Fruit fly (Drosophila melanogaster) whole organism, prepupa: Measurements from ENCODE around the gene CG4766.

ENCODE experiments used
- Blimp-1 ChIP-seq: fragments of 200-800 bp; sonication (Bioruptor generic); optimal IDR thresholded peaks from 3 replicates; lab custom pipeline; 2017; ENCODE audit warnings: missing biosample characterization, missing genetic modification characterization, mild to moderate bottlenecking, moderate library complexity, missing genetic modification reagents
- CG10669 ChIP-seq: fragments of 200-800 bp; sonication (Bioruptor generic); optimal IDR thresholded peaks from 3 replicates; lab custom pipeline; 2018; ENCODE audit warnings: missing biosample characterization, mild to moderate bottlenecking, missing genetic modification characterization, moderate library complexity
- CG11294 ChIP-seq: fragments of 200-800 bp; sonication (Bioruptor generic); IDR thresholded peaks from 2 replicates; pipeline ENCODE4 v1.3.6; 2022; ENCODE audit warnings: missing biosample characterization, missing genetic modification characterization
- CG11762 ChIP-seq: fragments of 200-800 bp; sonication (Bioruptor generic); optimal IDR thresholded peaks from 3 replicates; lab custom pipeline; 2016; ENCODE audit warnings: missing biosample characterization, missing genetic modification characterization; ENCODE audit not compliant: insufficient read depth
- CG15336 ChIP-seq: fragments of 200-800 bp; sonication (Bioruptor generic); IDR thresholded peaks from 2 replicates; pipeline ENCODE4 v1.3.6; 2022; ENCODE audit warnings: missing biosample characterization, missing genetic modification characterization
- CG1621 ChIP-seq: fragments of 200-800 bp; sonication (Bioruptor generic); optimal IDR thresholded peaks from 3 replicates; lab custom pipeline; 2018; ENCODE audit warnings: missing biosample characterization, mild to moderate bottlenecking, missing genetic modification characterization
- CG16779 ChIP-seq: fragments of 200-800 bp; sonication (Bioruptor generic); optimal IDR thresholded peaks from 3 replicates; lab custom pipeline; 2017; ENCODE audit warnings: missing biosample characterization, mild to moderate bottlenecking, missing genetic modification characterization
- CG3032 ChIP-seq: fragments of 200-800 bp; optimal IDR thresholded peaks from 2 replicates; lab custom pipeline; 2019; ENCODE audit warnings: missing biosample characterization, mild to moderate bottlenecking, missing genetic modification characterization, moderate library complexity
- CG31627 ChIP-seq: fragments of 200-800 bp; sonication (Bioruptor generic); optimal IDR thresholded peaks from 3 replicates; lab custom pipeline; 2016; ENCODE audit warnings: missing biosample characterization, missing genetic modification characterization
- CG32006 ChIP-seq: fragments of 200-800 bp; sonication (Bioruptor generic); optimal IDR thresholded peaks from 3 replicates; lab custom pipeline; 2017; ENCODE audit warnings: missing biosample characterization, mild to moderate bottlenecking, missing genetic modification characterization
- CG3919 ChIP-seq: fragments of 200-800 bp; sonication (Bioruptor generic); optimal IDR thresholded peaks from 3 replicates; lab custom pipeline; 2016; ENCODE audit warnings: missing biosample characterization, missing genetic modification characterization
- CG4318 ChIP-seq: fragments of 200-800 bp; sonication (Bioruptor generic); optimal IDR thresholded peaks from 3 replicates; lab custom pipeline; 2017; ENCODE audit warnings: missing biosample characterization, mild to moderate bottlenecking, missing genetic modification characterization
- CG6792 ChIP-seq: fragments of 200-800 bp; sonication (Bioruptor generic); optimal IDR thresholded peaks from 3 replicates; lab custom pipeline; 2016; ENCODE audit warnings: missing biosample characterization, missing genetic modification characterization
- CG6808 ChIP-seq: fragments of 200-800 bp; sonication (Bioruptor generic); optimal IDR thresholded peaks from 3 replicates; lab custom pipeline; 2017; ENCODE audit warnings: missing biosample characterization, missing genetic modification characterization, mild to moderate bottlenecking, moderate library complexity, missing genetic modification reagents
- CG6854 ChIP-seq: fragments of 200-800 bp; sonication (Bioruptor generic); optimal IDR thresholded peaks from 2 replicates; lab custom pipeline; 2017; ENCODE audit warnings: missing biosample characterization, mild to moderate bottlenecking, missing genetic modification characterization
- CG7368 ChIP-seq: fragments of 200-800 bp; sonication (Bioruptor generic); optimal IDR thresholded peaks from 3 replicates; lab custom pipeline; 2016; ENCODE audit warnings: missing biosample characterization, missing genetic modification characterization
- CG8119 ChIP-seq: fragments of 200-800 bp; sonication (Bioruptor generic); IDR thresholded peaks from 3 replicates; pipeline ENCODE4 v1.3.6; 2022; ENCODE audit warnings: missing biosample characterization, missing genetic modification characterization
- CG8319 ChIP-seq: fragments of 200-800 bp; sonication (Bioruptor generic); optimal IDR thresholded peaks from 3 replicates; lab custom pipeline; 2016; ENCODE audit warnings: missing biosample characterization, missing genetic modification characterization
- CG8632 ChIP-seq: fragments of 200-800 bp; sonication (Bioruptor generic); optimal IDR thresholded peaks from 3 replicates; lab custom pipeline; 2016; ENCODE audit warnings: missing biosample characterization, missing genetic modification characterization
- CG9139 ChIP-seq: fragments of 200-800 bp; sonication (Bioruptor generic); optimal IDR thresholded peaks from 3 replicates; lab custom pipeline; 2017; ENCODE audit warnings: missing biosample characterization, mild to moderate bottlenecking, missing genetic modification characterization
- Eip75B ChIP-seq: fragments of 200-800 bp; sonication (Bioruptor generic); optimal IDR thresholded peaks from 3 replicates; lab custom pipeline; 2016; ENCODE audit warnings: missing biosample characterization, missing genetic modification characterization
- Eip93F ChIP-seq: fragments of 200-800 bp; sonication (Bioruptor generic); optimal IDR thresholded peaks from 2 replicates; lab custom pipeline; 2016; ENCODE audit warnings: missing biosample characterization, mild to moderate bottlenecking, missing genetic modification characterization
- Ets21C ChIP-seq: fragments of 200-800 bp; sonication (Bioruptor generic); optimal IDR thresholded peaks from 3 replicates; lab custom pipeline; 2016; ENCODE audit warnings: missing biosample characterization, missing genetic modification characterization
- Ets96B ChIP-seq: fragments of 200-800 bp; optimal IDR thresholded peaks from 2 replicates; lab custom pipeline; 2019; ENCODE audit warnings: missing biosample characterization, mild to moderate bottlenecking, missing genetic modification characterization, moderate library complexity
- Hr38 ChIP-seq: sonication (Bioruptor generic); optimal IDR thresholded peaks from 2 replicates; lab custom pipeline; 2016; ENCODE audit warnings: missing biosample characterization, missing genetic modification characterization
- Hr39 ChIP-seq: fragments of 200-800 bp; sonication (Bioruptor generic); optimal IDR thresholded peaks from 2 replicates; lab custom pipeline; 2016; ENCODE audit warnings: missing biosample characterization, missing genetic modification characterization
- Hr4 ChIP-seq: fragments of 200-800 bp; sonication (Bioruptor generic); optimal IDR thresholded peaks from 3 replicates; lab custom pipeline; 2016; ENCODE audit warnings: missing biosample characterization, missing genetic modification characterization
- Lpt ChIP-seq: fragments of 200-800 bp; sonication (Bioruptor generic); optimal IDR thresholded peaks from 3 replicates; lab custom pipeline; 2016; ENCODE audit warnings: missing biosample characterization, missing genetic modification characterization
- Met ChIP-seq: fragments of 200-800 bp; sonication (Bioruptor generic); optimal IDR thresholded peaks from 3 replicates; lab custom pipeline; 2016; ENCODE audit warnings: missing biosample characterization, missing genetic modification characterization
- OdsH ChIP-seq: fragments of 200-800 bp; sonication (Bioruptor generic); optimal IDR thresholded peaks from 3 replicates; lab custom pipeline; 2016; ENCODE audit warnings: missing biosample characterization, missing genetic modification characterization
- Smox ChIP-seq: fragments of 200-800 bp; sonication (Bioruptor generic); optimal IDR thresholded peaks from 3 replicates; lab custom pipeline; 2016; ENCODE audit warnings: missing biosample characterization, missing genetic modification characterization
- Sox102F ChIP-seq: fragments of 200-800 bp; sonication (Bioruptor generic); optimal IDR thresholded peaks from 2 replicates; lab custom pipeline; 2016; ENCODE audit warnings: missing biosample characterization, mild to moderate bottlenecking, missing genetic modification characterization
- Sox14 ChIP-seq: fragments of 200-800 bp; sonication (Bioruptor generic); optimal IDR thresholded peaks from 3 replicates; lab custom pipeline; 2016; ENCODE audit warnings: missing biosample characterization, missing genetic modification characterization
- cyc ChIP-seq: fragments of 200-800 bp; sonication (Bioruptor generic); optimal IDR thresholded peaks from 3 replicates; lab custom pipeline; 2016; ENCODE audit warnings: missing biosample characterization, missing genetic modification characterization
- dac ChIP-seq: fragments of 200-800 bp; sonication (Bioruptor generic); optimal IDR thresholded peaks from 2 replicates; lab custom pipeline; 2017; ENCODE audit warnings: missing biosample characterization, mild to moderate bottlenecking, missing genetic modification characterization
- dsx ChIP-seq: fragments of 200-800 bp; optimal IDR thresholded peaks from 3 replicates; lab custom pipeline; 2019; ENCODE audit warnings: missing biosample characterization, mild to moderate bottlenecking, missing genetic modification characterization, moderate library complexity; ENCODE audit not compliant: poor library complexity, severe bottlenecking
- eg ChIP-seq: fragments of 200-800 bp; sonication (Bioruptor generic); IDR thresholded peaks from 3 replicates; pipeline ENCODE4 v1.3.6; 2022; ENCODE audit warnings: missing biosample characterization, missing genetic modification characterization
- esn ChIP-seq: fragments of 200-800 bp; sonication (Bioruptor generic); optimal IDR thresholded peaks from 2 replicates; lab custom pipeline; 2016; ENCODE audit warnings: missing biosample characterization, mild to moderate bottlenecking, missing genetic modification characterization, moderate library complexity
- fd59A ChIP-seq: fragments of 200-800 bp; sonication (Bioruptor generic); optimal IDR thresholded peaks from 2 replicates; lab custom pipeline; 2017; ENCODE audit warnings: missing biosample characterization, mild to moderate bottlenecking, missing genetic modification characterization, missing genetic modification reagents
- fd85E ChIP-seq: fragments of 200-800 bp; sonication (Bioruptor generic); optimal IDR thresholded peaks from 3 replicates; lab custom pipeline; 2016; ENCODE audit warnings: missing biosample characterization, missing genetic modification characterization
- lz ChIP-seq: fragments of 200-800 bp; sonication (Bioruptor generic); optimal IDR thresholded peaks from 3 replicates; lab custom pipeline; 2016; ENCODE audit warnings: missing biosample characterization, missing genetic modification characterization
- net ChIP-seq: fragments of 200-800 bp; sonication (Bioruptor generic); optimal IDR thresholded peaks from 3 replicates; lab custom pipeline; 2016; ENCODE audit warnings: missing biosample characterization, missing genetic modification characterization
- salr ChIP-seq, 2 experiments: fragments of 200-800 bp; sonication (Bioruptor generic); optimal IDR thresholded peaks; 3 replicates each; lab custom pipeline; 2016 to 2018; ENCODE audit warnings: missing biosample characterization in 2 of 2, missing genetic modification characterization in 2 of 2, mild to moderate bottlenecking in 1 of 2
- ss ChIP-seq, 2 experiments: fragments of 200-800 bp; sonication (Bioruptor generic); optimal IDR thresholded peaks; 2 replicates in 1 of 2; 3 replicates in 1 of 2; lab custom pipeline; 2017 to 2018; ENCODE audit warnings: mild to moderate bottlenecking in 2 of 2, missing biosample characterization in 2 of 2, missing genetic modification characterization in 2 of 2, moderate library complexity in 1 of 2
- svp ChIP-seq: fragments of 200-800 bp; sonication (Bioruptor generic); peaks from one replicate; lab custom pipeline; 2016; ENCODE audit warnings: missing biosample characterization, missing genetic modification characterization
- topi ChIP-seq: fragments of 200-800 bp; sonication (Bioruptor generic); optimal IDR thresholded peaks from 3 replicates; lab custom pipeline; 2016; ENCODE audit warnings: missing biosample characterization, missing genetic modification characterization
- vri ChIP-seq: fragments of 200-800 bp; sonication (Bioruptor generic); optimal IDR thresholded peaks from 3 replicates; lab custom pipeline; 2016; ENCODE audit warnings: missing biosample characterization, mild to moderate bottlenecking, missing genetic modification characterization

Gene CG4766

DNA sequence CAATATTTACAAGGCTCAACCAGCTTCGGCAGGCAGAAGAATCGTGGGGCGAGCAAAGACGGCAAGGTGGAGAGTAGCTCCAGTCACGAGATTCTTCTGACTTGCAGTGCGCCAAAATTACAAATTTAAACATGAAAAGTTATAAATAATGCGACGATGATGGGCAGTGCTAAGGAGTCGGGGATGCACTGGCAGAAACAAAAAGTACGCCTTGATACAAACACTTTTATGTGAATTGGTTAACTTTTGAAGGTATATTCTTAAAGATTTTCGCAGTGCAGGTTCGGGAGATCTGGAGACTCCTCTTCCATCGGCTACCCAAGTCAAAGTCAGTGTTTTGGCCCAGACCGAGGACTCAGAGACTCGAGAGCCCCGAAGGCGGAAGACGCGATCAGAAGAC lies 20.8 kb upstream of the CG4766 start (continued):
- TF ChIP-seq CG6808 (GFP tag; lab: Kevin White, UChicago) = no peak
- TF ChIP-seq CG4318 = no peak
- TF ChIP-seq esn (GFP tag; lab: Kevin White, UChicago) = peak; percentile 61
- no peak for TF ChIP-seq fd85E
- TF ChIP-seq CG1621 (tag; lab: Kevin White, UChicago) = no peak
- no peak for TF ChIP-seq CG9139 (GFP tag; lab: Kevin White, UChicago)
- TF ChIP-seq CG3032 (tag; lab: Kevin White, UChicago) = no peak
- peak; percentile 50 for TF ChIP-seq CG3919 (GFP tag; lab: Kevin White, UChicago)
- TF ChIP-seq CG11294 (GFP tag; lab: Robert Waterston, UW) = no peak
- no peak for TF ChIP-seq Blimp-1
- TF ChIP-seq CG15336 (GFP tag; lab: Robert Waterston, UW) = no peak
- TF ChIP-seq Ets21C (GFP tag; lab: Kevin White, UChicago) = peak; percentile 26
- peak; percentile 56 for TF ChIP-seq Smox (GFP tag; lab: Kevin White, UChicago)
- no peak for TF ChIP-seq CG11762
- no peak for TF ChIP-seq dsx (GFP tag; lab: Kevin White, UChicago)
- peak; percentile 65 for TF ChIP-seq Met (GFP tag; lab: Kevin White, UChicago)

- peak; percentile 70 for TF ChIP-seq vri (GFP tag; lab: Kevin White, UChicago)
- TF ChIP-seq fd59A (GFP tag; lab: Kevin White, UChicago) = peak; percentile 66
- TF ChIP-seq svp (GFP tag; lab: Kevin White, UChicago) = peak; percentile 94
- peak; percentile 79 for TF ChIP-seq CG6792 (GFP tag; lab: Kevin White, UChicago)
- TF ChIP-seq OdsH = peak; percentile 76
- TF ChIP-seq CG15336 (GFP tag; lab: Robert Waterston, UW) = peak; percentile 52; the same call in 1 of the 2 replicates
- peak; percentile 73 for TF ChIP-seq CG6854 (GFP tag; lab: Kevin White, UChicago)
- TF ChIP-seq topi (GFP tag; lab: Kevin White, UChicago) = peak; percentile 88
- TF ChIP-seq CG8319 (GFP tag; lab: Kevin White, UChicago) = peak; percentile 46
- peak; percentile 70 for TF ChIP-seq CG6808 (GFP tag; lab: Kevin White, UChicago)
- peak; percentile 72 for TF ChIP-seq Hr39 (GFP tag; lab: Kevin White, UChicago)
- peak; percentile 74 for TF ChIP-seq Ets96B
- TF ChIP-seq CG1621 (tag; lab: Kevin White, UChicago) = peak; percentile 73
- peak; percentile 89 for TF ChIP-seq Met (GFP tag; lab: Kevin White, UChicago)
- TF ChIP-seq cyc (GFP tag; lab: Kevin White, UChicago) = peak; percentile 78
- peak; percentile 59 for TF ChIP-seq CG32006 (GFP tag; lab: Kevin White, UChicago)
- peak; percentile 61 for TF ChIP-seq Blimp-1
- TF ChIP-seq CG10669 (GFP tag; lab: Kevin White, UChicago) = peak; percentile 75
- TF ChIP-seq Eip75B (GFP tag; lab: Kevin White, UChicago) = peak; percentile 83
- peak; percentile 75 for TF ChIP-seq CG31627 (GFP tag; lab: Kevin White, UChicago)
- TF ChIP-seq CG8632 (GFP tag; lab: Kevin White, UChicago) = peak; percentile 78
- TF ChIP-seq Sox102F (GFP tag; lab: Kevin White, UChicago) = peak; percentile 86
- peak; percentile 45 to 51 for TF ChIP-seq salr (GFP tag; optimal IDR thresholded peaks at IDR 0.05; lab: Kevin White, UChicago)
- TF ChIP-seq esn (GFP tag; lab: Kevin White, UChicago) = peak; percentile 88
- TF ChIP-seq Smox (GFP tag; lab: Kevin White, UChicago) = peak; percentile 81
- peak; percentile 75 for TF ChIP-seq Sox14
- peak; percentile 72 for TF ChIP-seq dsx (GFP tag; lab: Kevin White, UChicago)
- peak; percentile 84 for TF ChIP-seq lz (GFP tag; lab: Kevin White, UChicago)
- peak; percentile 52 to 79 for TF ChIP-seq ss (GFP tag; optimal IDR thresholded peaks at IDR 0.05; lab: Kevin White, UChicago)
- TF ChIP-seq Ets21C (GFP tag; lab: Kevin White, UChicago) = peak; percentile 68
- TF ChIP-seq CG16779 (tag; lab: Kevin White, UChicago) = peak; percentile 53
- peak; percentile 62 for TF ChIP-seq CG7368
- peak; percentile 71 for TF ChIP-seq net (GFP tag; lab: Kevin White, UChicago)
- TF ChIP-seq CG8119 (GFP tag; lab: Robert Waterston, UW) = peak; percentile 71
- peak; percentile 39; the same call in 1 of the 3 replicates for TF ChIP-seq eg (GFP tag; lab: Robert Waterston, UW)
- no peak for TF ChIP-seq Hr38 (GFP tag; lab: Kevin White, UChicago)
- TF ChIP-seq CG11762 = peak; percentile 23
- peak; percentile 22 for TF ChIP-seq fd85E
- peak; percentile 59 for TF ChIP-seq CG9139 (GFP tag; lab: Kevin White, UChicago)
- TF ChIP-seq CG3919 (GFP tag; lab: Kevin White, UChicago) = peak; percentile 85
- TF ChIP-seq CG4318 = peak; percentile 3
- peak; percentile 14 for TF ChIP-seq dac (GFP tag; lab: Kevin White, UChicago)
- TF ChIP-seq Lpt (GFP tag; lab: Kevin White, UChicago) = peak; percentile 42
- TF ChIP-seq Eip93F (GFP tag; lab: Kevin White, UChicago) = peak; percentile 84
- peak; percentile 49 for TF ChIP-seq Hr4
Measured at dm6 chrX:6020254-6020653, 19.7 kb upstream of the CG4766 start.
